Worm (Caenorhabditis elegans): ENCODE measurements around the gene Y42A5A.1.

Gene Y42A5A.1

ce11 chrV:11060239-11060984 is 27.3 kb upstream of the Y42A5A.1 start, which contains the start of gene T04C12.11 (continued):
- TF ChIP-seq blmp-1 (tag; optimal IDR thresholded peaks at IDR 0.05): peak; percentile 99
- TF ChIP-seq grh-1 (GFP tag; IDR thresholded peaks at IDR 0.05): no peak
- no peak for TF ChIP-seq rnt-1 (tag; optimal IDR thresholded peaks at IDR 0.05)
- TF ChIP-seq unc-86 (tag; optimal IDR thresholded peaks at IDR 0.05): no peak
- TF ChIP-seq ama-1 (optimal IDR thresholded peaks at IDR 0.05): no peak
- no peak for TF ChIP-seq mef-2 (tag; optimal IDR thresholded peaks at IDR 0.05)
- no peak for TF ChIP-seq fkh-8 (tag; optimal IDR thresholded peaks at IDR 0.05)
- peak in 1 of 2 experiments; percentile 43 for TF ChIP-seq mdl-1 (tag; optimal IDR thresholded peaks at IDR 0.05)
- TF ChIP-seq nhr-71 (tag; optimal IDR thresholded peaks at IDR 0.05): peak; percentile 32
- TF ChIP-seq pax-3 (tag; optimal IDR thresholded peaks at IDR 0.05): no peak
- TF ChIP-seq skn-1 (tag; optimal IDR thresholded peaks at IDR 0.05): peak; percentile 10
- no peak for TF ChIP-seq ztf-11 (tag; optimal IDR thresholded peaks at IDR 0.05)
- no peak for TF ChIP-seq unc-130 (tag; optimal IDR thresholded peaks at IDR 0.05)
- TF ChIP-seq sup-37 (GFP tag; optimal IDR thresholded peaks at IDR 0.05): no peak
- no peak for TF ChIP-seq dsc-1 (tag; optimal IDR thresholded peaks at IDR 0.05)
- no peak for TF ChIP-seq sptf-1 (tag; optimal IDR thresholded peaks at IDR 0.05)
- peak in 1 of 6 experiments; percentile 32 for TF ChIP-seq elt-3 (tag; optimal IDR thresholded peaks at IDR 0.05)
- TF ChIP-seq nhr-12 (tag; optimal IDR thresholded peaks at IDR 0.05): no peak
- TF ChIP-seq hlh-17 (GFP tag; optimal IDR thresholded peaks at IDR 0.05; ENCODE audit: borderline replicate concordance): no peak
- no peak for TF ChIP-seq xbp-1 (tag; optimal IDR thresholded peaks at IDR 0.05)
- no peak for TF ChIP-seq irx-1 (tag; optimal IDR thresholded peaks at IDR 0.05)
- TF ChIP-seq lin-15B (tag; optimal IDR thresholded peaks at IDR 0.05): no peak
- TF ChIP-seq sox-4 (tag; optimal IDR thresholded peaks at IDR 0.05): no peak
- no peak for TF ChIP-seq lir-3 (tag; optimal IDR thresholded peaks at IDR 0.05; ENCODE audit: poor library complexity)
- TF ChIP-seq aha-1 (tag; optimal IDR thresholded peaks at IDR 0.05): no peak
- no peak for TF ChIP-seq Y116A8C.19 (tag; optimal IDR thresholded peaks at IDR 0.05; ENCODE audit: borderline replicate concordance)
- TF ChIP-seq nhr-85 (tag): peak; percentile 85
- peak in 1 of 2 experiments; percentile 30 for TF ChIP-seq lsy-2 (tag; optimal IDR thresholded peaks at IDR 0.05)
- TF ChIP-seq unc-62 (GFP tag; optimal IDR thresholded peaks at IDR 0.05): no peak
- no peak for TF ChIP-seq nhr-76 (tag; optimal IDR thresholded peaks at IDR 0.05)
- TF ChIP-seq lin-39 (tag; optimal IDR thresholded peaks at IDR 0.05): no peak
- no peak for TF ChIP-seq snpc-4 (tag; optimal IDR thresholded peaks at IDR 0.05)
- no peak for TF ChIP-seq efl-3 (GFP tag; optimal IDR thresholded peaks at IDR 0.05)
- TF ChIP-seq lin-14 (GFP tag; optimal IDR thresholded peaks at IDR 0.05): peak; percentile 72
- no peak for TF ChIP-seq nhr-84 (tag; optimal IDR thresholded peaks at IDR 0.05)
- TF ChIP-seq tbx-2 (tag; optimal IDR thresholded peaks at IDR 0.05): no peak
- no peak for TF ChIP-seq ceh-88 (GFP tag; IDR thresholded peaks at IDR 0.05)
- TF ChIP-seq F16B12.6 (tag; optimal IDR thresholded peaks at IDR 0.05): no peak
- TF ChIP-seq C04F5.9 (tag; optimal IDR thresholded peaks at IDR 0.05): no peak

DNA sequence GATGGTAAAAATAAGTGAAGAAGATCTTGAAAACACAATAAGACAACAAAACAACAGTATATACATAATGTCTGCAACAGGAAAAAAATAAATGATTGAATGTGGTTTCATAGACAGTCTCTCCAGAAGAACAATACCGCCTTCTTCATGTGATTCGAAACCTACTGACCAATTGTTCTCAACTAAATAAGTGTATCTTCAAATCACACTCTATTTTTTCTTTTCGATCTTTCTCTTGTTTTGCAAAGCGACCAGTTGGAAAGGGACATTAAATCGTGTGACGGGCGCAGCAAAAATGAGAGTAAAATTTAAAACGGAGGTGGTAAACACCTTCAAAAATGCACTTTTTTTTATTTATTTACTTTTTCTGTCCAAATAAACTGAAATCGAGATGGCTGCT is 25.9 kb upstream of the Y42A5A.1 start:
- TF ChIP-seq jun-1 (tag; optimal IDR thresholded peaks at IDR 0.05) (no peak), C34B4.2 (tag; optimal IDR thresholded peaks at IDR 0.05) (no peak), mep-1 (tag; optimal IDR thresholded peaks at IDR 0.05) (peak; percentile 23), zag-1 (tag; optimal IDR thresholded peaks at IDR 0.05) (no peak), fkh-10 (GFP tag; optimal IDR thresholded peaks at IDR 0.05) (no peak), ets-5 (GFP tag; IDR thresholded peaks at IDR 0.05) (no peak), lin-14 (GFP tag; optimal IDR thresholded peaks at IDR 0.05) (peak; percentile 62), nhr-12 (tag; optimal IDR thresholded peaks at IDR 0.05) (no peak), nhr-20 (tag; optimal IDR thresholded peaks at IDR 0.05) (peak; percentile 36), aha-1 (tag; optimal IDR thresholded peaks at IDR 0.05) (no peak), unc-30 (tag; optimal IDR thresholded peaks at IDR 0.05) (no peak), ceh-8 (GFP tag; optimal IDR thresholded peaks at IDR 0.05) (no peak), Y116A8C.19 (tag; optimal IDR thresholded peaks at IDR 0.05; ENCODE audit: borderline replicate concordance) (no peak), zip-4 (GFP tag; optimal IDR thresholded peaks at IDR 0.05) (no peak), swsn-7 (tag; optimal IDR thresholded peaks at IDR 0.05) (no peak), sup-37 (GFP tag; optimal IDR thresholded peaks at IDR 0.05) (no peak), efl-1 (optimal IDR thresholded peaks at IDR 0.05) (no peak), efl-1 (GFP tag; optimal IDR thresholded peaks at IDR 0.05 in 1 of 2) (no peak), nhr-19 (GFP tag; conservative IDR thresholded peaks at IDR 0.05) (no peak), snu-23 (GFP tag; optimal IDR thresholded peaks at IDR 0.05) (peak; percentile 40), nhr-85 (tag) (peak; percentile 70), mef-2 (tag; optimal IDR thresholded peaks at IDR 0.05) (no peak), pax-3 (tag; optimal IDR thresholded peaks at IDR 0.05) (no peak)
